Fruit fly (Drosophila melanogaster) whole organism, embryonic: ENCODE measurements around the gene tinc.
A peak's percentile ranks its signal among the peaks of the same experiment; 100 is the strongest.

Experiments used
- ATbp ChIP-seq: fragments of 200-800 bp; sonication (Bioruptor generic); optimal IDR thresholded peaks from 2 replicates; lab custom pipeline; 2017; ENCODE audit warnings: missing biosample characterization, mild to moderate bottlenecking, missing genetic modification characterization, missing genetic modification reagents
- Blimp-1 ChIP-seq: fragments of 200-800 bp; sonication (Bioruptor generic); optimal IDR thresholded peaks from 3 replicates; lab custom pipeline; 2018; ENCODE audit warnings: missing biosample characterization, missing genetic modification characterization, mild to moderate bottlenecking, moderate library complexity, missing genetic modification reagents
- C15 ChIP-seq: fragments of 200-800 bp; sonication (Bioruptor generic); IDR thresholded peaks from 3 replicates; pipeline ENCODE4 v1.3.6; 2022; ENCODE audit warnings: missing biosample characterization, missing genetic modification characterization
- CG10462 ChIP-seq: fragments of 200-800 bp; sonication (Bioruptor generic); optimal IDR thresholded peaks from 2 replicates; lab custom pipeline; 2016; ENCODE audit warnings: missing biosample characterization, missing genetic modification characterization
- CG10543 ChIP-seq: fragments of 200-800 bp; sonication (Bioruptor generic); optimal IDR thresholded peaks from 3 replicates; lab custom pipeline; 2017; ENCODE audit warnings: missing biosample characterization, mild to moderate bottlenecking, missing genetic modification characterization, moderate library complexity
- CG11093 ChIP-seq: fragments of 200-800 bp; sonication (Bioruptor generic); IDR thresholded peaks from 3 replicates; pipeline ENCODE4 v1.3.6; 2022; ENCODE audit warnings: missing biosample characterization, missing genetic modification characterization
- CG11247 ChIP-seq: fragments of 200-800 bp; sonication (Bioruptor generic); IDR thresholded peaks from 2 replicates; pipeline ENCODE4 v1.3.6; 2022; ENCODE audit warnings: missing biosample characterization, missing genetic modification characterization
- CG11398 ChIP-seq: fragments of 200-800 bp; sonication (Bioruptor generic); optimal IDR thresholded peaks from 2 replicates; lab custom pipeline; 2016; ENCODE audit warnings: missing biosample characterization, missing genetic modification characterization
- CG11560 ChIP-seq: fragments of 200-800 bp; sonication (Bioruptor generic); IDR thresholded peaks from 3 replicates; pipeline ENCODE4 v1.3.6; 2022; ENCODE audit warnings: missing biosample characterization, missing genetic modification characterization
- CG12155 ChIP-seq: fragments of 200-800 bp; sonication (Bioruptor generic); optimal IDR thresholded peaks from 3 replicates; lab custom pipeline; 2016; ENCODE audit warnings: missing biosample characterization, missing genetic modification characterization
- CG13123 ChIP-seq: fragments of 200-800 bp; sonication (Bioruptor generic); optimal IDR thresholded peaks from 2 replicates; lab custom pipeline; 2016; ENCODE audit warnings: missing biosample characterization, missing genetic modification characterization
- CG13894 ChIP-seq: fragments of 200-800 bp; sonication (Bioruptor generic); optimal IDR thresholded peaks from 3 replicates; lab custom pipeline; 2018; ENCODE audit warnings: missing biosample characterization, mild to moderate bottlenecking, missing genetic modification characterization, moderate library complexity
- CG16779 ChIP-seq: fragments of 200-800 bp; sonication (Bioruptor generic); IDR thresholded peaks from 2 replicates; pipeline ENCODE4 v1.3.6; 2022; ENCODE audit warnings: missing biosample characterization, missing genetic modification characterization
- CG18599 ChIP-seq: fragments of 200-800 bp; sonication (Bioruptor generic); optimal IDR thresholded peaks from 3 replicates; lab custom pipeline; 2017; ENCODE audit warnings: missing biosample characterization, missing genetic modification characterization, mild to moderate bottlenecking, moderate library complexity, missing genetic modification reagents
- CG3065 ChIP-seq: fragments of 200-800 bp; sonication (Bioruptor generic); optimal IDR thresholded peaks from 2 replicates; lab custom pipeline; 2016; ENCODE audit warnings: missing biosample characterization, missing genetic modification characterization
- CG34376 ChIP-seq: fragments of 200-800 bp; sonication (Bioruptor generic); optimal IDR thresholded peaks from 2 replicates; lab custom pipeline; 2018; ENCODE audit warnings: missing biosample characterization, mild to moderate bottlenecking, missing genetic modification characterization
- CG5245 ChIP-seq: fragments of 200-800 bp; sonication (Bioruptor generic); optimal IDR thresholded peaks from 3 replicates; lab custom pipeline; 2016; ENCODE audit warnings: missing biosample characterization, missing genetic modification characterization
- CG6254 ChIP-seq: fragments of 200-800 bp; sonication (Bioruptor generic); optimal IDR thresholded peaks from 3 replicates; lab custom pipeline; 2017; ENCODE audit warnings: mild to moderate bottlenecking, missing biosample characterization, missing genetic modification reagents, missing genetic modification characterization
- CG7839 ChIP-seq: fragments of 200-800 bp; sonication (Bioruptor generic); optimal IDR thresholded peaks from 3 replicates; lab custom pipeline; 2018; ENCODE audit warnings: missing biosample characterization, mild to moderate bottlenecking, missing genetic modification characterization, moderate library complexity
- CG8290 ChIP-seq, 3 experiments: fragments of 200-800 bp; sonication (Bioruptor generic); optimal IDR thresholded peaks; 2 replicates each; lab custom pipeline; 2016 to 2019; ENCODE audit warnings: missing biosample characterization in 3 of 3, missing genetic modification characterization in 3 of 3, mild to moderate bottlenecking in 2 of 3, moderate library complexity in 1 of 3
- CG8388 ChIP-seq: fragments of 200-800 bp; sonication (Bioruptor generic); optimal IDR thresholded peaks from 2 replicates; lab custom pipeline; 2019; ENCODE audit warnings: missing biosample characterization, mild to moderate bottlenecking, missing genetic modification characterization, moderate library complexity
- CG8478 ChIP-seq: fragments of >200 bp; optimal IDR thresholded peaks from 2 replicates; lab custom pipeline; 2018
- CG9609 ChIP-seq: fragments of 200-800 bp; sonication (Bioruptor generic); optimal IDR thresholded peaks from 3 replicates; lab custom pipeline; 2016; ENCODE audit warnings: missing biosample characterization, missing genetic modification characterization
- Chrac-16 ChIP-seq: fragments of 200-800 bp; sonication (Bioruptor generic); optimal IDR thresholded peaks from 3 replicates; lab custom pipeline; 2016; ENCODE audit warnings: missing biosample characterization, missing genetic modification characterization
- CoRest ChIP-seq: fragments of 200-800 bp; sonication (Bioruptor generic); optimal IDR thresholded peaks from 3 replicates; lab custom pipeline; 2018; ENCODE audit warnings: missing biosample characterization, mild to moderate bottlenecking, missing genetic modification characterization, moderate library complexity
- Deaf1 ChIP-seq: fragments of 200-800 bp; optimal IDR thresholded peaks from 3 replicates; lab custom pipeline; 2019; ENCODE audit warnings: missing biosample characterization, mild to moderate bottlenecking, missing genetic modification characterization, moderate library complexity
- Hmx ChIP-seq: fragments of 200-800 bp; sonication (Bioruptor generic); optimal IDR thresholded peaks from 2 replicates; lab custom pipeline; 2016; ENCODE audit warnings: missing biosample characterization, missing genetic modification characterization
- Hr51 ChIP-seq, 2 experiments: fragments of 200-800 bp; sonication (Bioruptor generic); optimal IDR thresholded peaks; 2 replicates in 1 of 2; 3 replicates in 1 of 2; lab custom pipeline; 2016 to 2018; ENCODE audit warnings: missing biosample characterization in 2 of 2, missing genetic modification characterization in 2 of 2, mild to moderate bottlenecking in 1 of 2, moderate library complexity in 1 of 2
- Lim3 ChIP-seq: fragments of 200-800 bp; sonication (Bioruptor generic); IDR thresholded peaks from 2 replicates; pipeline ENCODE4 v1.3.6; 2022; ENCODE audit warnings: missing biosample characterization, missing genetic modification characterization
- Mes4 ChIP-seq: fragments of 200-800 bp; sonication (Bioruptor generic); optimal IDR thresholded peaks from 2 replicates; lab custom pipeline; 2016; ENCODE audit warnings: missing biosample characterization, missing genetic modification characterization
- Six4 ChIP-seq: fragments of 200-800 bp; sonication (Bioruptor generic); optimal IDR thresholded peaks from 2 replicates; lab custom pipeline; 2016; ENCODE audit warnings: missing biosample characterization, missing genetic modification characterization
- abd-A ChIP-seq: fragments of 200-800 bp; sonication (Bioruptor generic); optimal IDR thresholded peaks from 3 replicates; lab custom pipeline; 2019; ENCODE audit warnings: missing biosample characterization, mild to moderate bottlenecking, missing genetic modification characterization, moderate library complexity
- al ChIP-seq: fragments of 200-800 bp; sonication (Bioruptor generic); IDR thresholded peaks from 2 replicates; pipeline ENCODE4 v1.3.6; 2022; ENCODE audit warnings: missing biosample characterization, missing genetic modification characterization
- ara ChIP-seq: fragments of 200-800 bp; sonication (Bioruptor generic); IDR thresholded peaks from 2 replicates; pipeline ENCODE4 v1.3.6; 2022; ENCODE audit warnings: missing biosample characterization, missing genetic modification characterization
- cato ChIP-seq: fragments of 200-800 bp; sonication (Bioruptor generic); optimal IDR thresholded peaks from 2 replicates; lab custom pipeline; 2016; ENCODE audit warnings: missing biosample characterization, missing genetic modification characterization, borderline replicate concordance
- cg ChIP-seq: fragments of 200-800 bp; sonication (Bioruptor generic); optimal IDR thresholded peaks from 3 replicates; lab custom pipeline; 2019; ENCODE audit warnings: missing biosample characterization, mild to moderate bottlenecking, missing genetic modification characterization, moderate library complexity
- crp ChIP-seq, 2 experiments: fragments of 200-800 bp; sonication (Bioruptor generic); optimal IDR thresholded peaks; 2 replicates in 1 of 2; 3 replicates in 1 of 2; lab custom pipeline; 2017; ENCODE audit warnings: missing biosample characterization in 2 of 2, missing genetic modification characterization in 2 of 2, mild to moderate bottlenecking in 1 of 2, moderate library complexity in 1 of 2
- gcm ChIP-seq: fragments of 200-800 bp; sonication (Bioruptor generic); optimal IDR thresholded peaks from 2 replicates; lab custom pipeline; 2019; ENCODE audit warnings: missing biosample characterization, mild to moderate bottlenecking, missing genetic modification characterization, moderate library complexity
- gt ChIP-seq: fragments of 200-800 bp; sonication (Bioruptor generic); IDR thresholded peaks from 2 replicates; pipeline ENCODE4 v1.3.6; 2022; ENCODE audit warnings: missing biosample characterization, missing genetic modification characterization
- inv ChIP-seq: fragments of 200-800 bp; sonication (Bioruptor generic); IDR thresholded peaks from 2 replicates; pipeline ENCODE4 v1.3.6; 2022; ENCODE audit warnings: missing biosample characterization, missing genetic modification characterization; ENCODE audit not compliant: partially characterized antibody
- maf-S ChIP-seq: fragments of 200-800 bp; sonication (Bioruptor generic); optimal IDR thresholded peaks from 2 replicates; lab custom pipeline; 2016; ENCODE audit warnings: missing biosample characterization, missing genetic modification characterization
- nau ChIP-seq: fragments of 200-800 bp; sonication (Bioruptor generic); optimal IDR thresholded peaks from 3 replicates; lab custom pipeline; 2017; ENCODE audit warnings: missing biosample characterization, mild to moderate bottlenecking, missing genetic modification characterization, missing genetic modification reagents
- pros ChIP-seq: fragments of 200-800 bp; sonication (Bioruptor generic); optimal IDR thresholded peaks from 3 replicates; lab custom pipeline; 2019; ENCODE audit warnings: missing biosample characterization, mild to moderate bottlenecking, missing genetic modification characterization, moderate library complexity
- pzg ChIP-seq: fragments of 200-800 bp; sonication (Bioruptor generic); optimal IDR thresholded peaks from 3 replicates; lab custom pipeline; 2018; ENCODE audit warnings: missing biosample characterization, mild to moderate bottlenecking, missing genetic modification characterization, moderate library complexity
- sd ChIP-seq: fragments of 200-800 bp; sonication (Bioruptor generic); optimal IDR thresholded peaks from 3 replicates; lab custom pipeline; 2018; ENCODE audit warnings: missing biosample characterization, mild to moderate bottlenecking, missing genetic modification characterization, moderate library complexity
- sens ChIP-seq: fragments of 200-800 bp; sonication (Bioruptor generic); peaks from one replicate; lab custom pipeline; 2016; ENCODE audit warnings: missing biosample characterization, missing genetic modification characterization
- slou ChIP-seq: fragments of 200-800 bp; sonication (Bioruptor generic); optimal IDR thresholded peaks from 3 replicates; lab custom pipeline; 2016; ENCODE audit warnings: missing biosample characterization, missing genetic modification characterization
- tap ChIP-seq: fragments of 200-800 bp; optimal IDR thresholded peaks from 3 replicates; lab custom pipeline; 2019; ENCODE audit warnings: missing biosample characterization, mild to moderate bottlenecking, missing genetic modification characterization, moderate library complexity
- zf30C ChIP-seq: fragments of 200-800 bp; sonication (Bioruptor generic); optimal IDR thresholded peaks from 3 replicates; lab custom pipeline; 2018; ENCODE audit warnings: missing biosample characterization, mild to moderate bottlenecking, missing genetic modification characterization
- zfh2 ChIP-seq: fragments of 200-800 bp; sonication (Bioruptor generic); optimal IDR thresholded peaks from 2 replicates; lab custom pipeline; 2016; ENCODE audit warnings: missing biosample characterization, missing genetic modification characterization

Gene tinc

dm6 chr3R:17916478-17916877, 105.1 kb downstream of the tinc start, which contains the start of gene Rim (continued):
- no peak for TF ChIP-seq cato (GFP tag; lab: Kevin White, UChicago)
- no peak for TF ChIP-seq CG11398 (GFP tag; lab: Kevin White, UChicago)
- TF ChIP-seq CG16779 (GFP tag; lab: Robert Waterston, UW), result 0 out of 2 replicates have a peak, but pooled peaks have one; percentile 52
- no peak for TF ChIP-seq CG12155 (GFP tag; lab: Kevin White, UChicago)
- no peak for TF ChIP-seq nau
- no peak for TF ChIP-seq CG8478 (lab: Kevin White, UChicago)
- no peak for TF ChIP-seq inv (GFP tag; lab: Robert Waterston, UW)
- no peak for TF ChIP-seq CG3065 (GFP tag; lab: Kevin White, UChicago)
- peak; percentile 27 for TF ChIP-seq Deaf1 (tag; lab: Kevin White, UChicago)
- TF ChIP-seq Hmx (GFP tag; lab: Kevin White, UChicago), result no peak
- TF ChIP-seq sd (tag; lab: Kevin White, UChicago), result no peak
- no peak for TF ChIP-seq CG11560 (tag; lab: Robert Waterston, UW)
- no peak for TF ChIP-seq al (GFP tag; lab: Robert Waterston, UW)
- TF ChIP-seq sens, result no peak
- peak; percentile 1 for TF ChIP-seq zf30C (GFP tag; lab: Kevin White, UChicago)
- TF ChIP-seq maf-S (GFP tag; lab: Kevin White, UChicago), result no peak
- TF ChIP-seq Chrac-16, result no peak
- TF ChIP-seq CG6254 (GFP tag; lab: Kevin White, UChicago), result no peak
- no peak for TF ChIP-seq CoRest (tag; lab: Kevin White, UChicago)
- TF ChIP-seq abd-A (tag; lab: Kevin White, UChicago), result peak; percentile 34
- no peak for TF ChIP-seq CG34376 (GFP tag; lab: Kevin White, UChicago)
- no peak for TF ChIP-seq ara
- TF ChIP-seq CG11093, result no peak
- no peak for TF ChIP-seq CG10543 (GFP tag; lab: Kevin White, UChicago)
- no peak for TF ChIP-seq CG8290 (GFP tag; optimal IDR thresholded peaks at IDR 0.05; lab: Kevin White, UChicago)
- TF ChIP-seq CG8290 (tag; optimal IDR thresholded peaks at IDR 0.05; lab: Kevin White, UChicago), result no peak

- peak in 1 of 2 experiments; percentile 11 for TF ChIP-seq Hr51 (GFP tag; optimal IDR thresholded peaks at IDR 0.05; lab: Kevin White, UChicago)
- TF ChIP-seq Blimp-1 (GFP tag; lab: Kevin White, UChicago), result no peak
- TF ChIP-seq tap, result no peak
- TF ChIP-seq CG5245 (GFP tag; lab: Kevin White, UChicago), result no peak
- TF ChIP-seq cg (GFP tag; lab: Kevin White, UChicago), result peak; percentile 40
- TF ChIP-seq CG18599 (GFP tag; lab: Kevin White, UChicago), result peak; percentile 5
- peak; percentile 3 for TF ChIP-seq CG7839 (tag; lab: Kevin White, UChicago)
- TF ChIP-seq pzg (GFP tag; lab: Kevin White, UChicago), result no peak
- TF ChIP-seq gcm (GFP tag; lab: Kevin White, UChicago), result no peak
- no peak for TF ChIP-seq CG8388 (GFP tag; lab: Kevin White, UChicago)
- TF ChIP-seq crp (GFP tag; optimal IDR thresholded peaks at IDR 0.05; lab: Kevin White, UChicago), result no peak
- TF ChIP-seq CG13123 (GFP tag; lab: Kevin White, UChicago), result no peak
- peak; percentile 1 for TF ChIP-seq CG13894 (tag; lab: Kevin White, UChicago)
- no peak for TF ChIP-seq Lim3
- TF ChIP-seq CG10462 (GFP tag; lab: Kevin White, UChicago), result no peak
- no peak for TF ChIP-seq gt (GFP tag; lab: Robert Waterston, UW)
- peak; percentile 0 for TF ChIP-seq pros (GFP tag; lab: Kevin White, UChicago)
- no peak for TF ChIP-seq ATbp
- TF ChIP-seq CG9609 (GFP tag; lab: Kevin White, UChicago), result no peak
- TF ChIP-seq C15 (GFP tag; lab: Robert Waterston, UW), result no peak
- no peak for TF ChIP-seq zfh2 (GFP tag; lab: Kevin White, UChicago)
- TF ChIP-seq CG11247 (GFP tag; lab: Robert Waterston, UW), result no peak
- TF ChIP-seq Mes4 (GFP tag; lab: Kevin White, UChicago), result no peak
- TF ChIP-seq Six4 (GFP tag; lab: Kevin White, UChicago), result no peak
- no peak for TF ChIP-seq slou (GFP tag; lab: Kevin White, UChicago)
These were observed 106.6 kb downstream of the tinc start for dm6 chr3R:17917871-17918499.
